Worm (Caenorhabditis elegans): Measurements from ENCODE around the gene glit-1.

glit-1 gene

DNA sequence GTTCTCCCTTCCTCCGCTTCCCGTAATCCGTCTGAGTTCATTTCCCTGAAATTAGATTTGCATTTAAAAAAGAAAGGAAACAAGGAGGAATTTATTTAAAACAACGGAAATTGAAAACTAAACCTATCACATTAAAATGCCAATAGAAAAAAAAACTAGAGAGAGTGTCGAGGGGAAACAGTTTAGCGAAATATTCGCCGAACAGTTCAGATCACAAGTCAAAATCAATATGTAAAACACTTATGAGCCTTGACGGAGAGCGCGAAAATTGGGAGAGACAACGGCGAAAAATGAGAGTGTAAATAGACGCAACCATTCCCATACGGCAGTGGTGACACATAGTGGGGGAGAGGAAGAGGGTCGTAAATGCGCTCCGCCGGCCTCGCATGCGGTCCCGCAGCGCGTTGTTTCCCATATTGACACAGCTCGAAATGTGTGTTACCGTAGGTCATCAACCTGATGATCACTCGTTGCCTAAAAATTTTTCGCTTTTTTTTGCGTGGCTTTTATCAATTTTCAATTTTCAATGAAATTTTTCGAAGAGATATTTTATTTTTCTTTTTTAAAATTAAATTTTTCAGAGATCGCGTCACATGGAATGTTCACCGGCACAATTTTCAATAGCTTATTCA lies at the start of gene glit-1, which contains the start of gene dnj-14:
Gene glit-1, plus strand, starts transcription at position 582 of the 632 bp plus-strand sequence.
Gene dnj-14, minus strand, starts transcription at position 51 of the 632 bp plus-strand sequence.
- TF ChIP-seq nhr-48 (tag; optimal IDR thresholded peaks at IDR 0.05) (peak; percentile 60), ceh-28 (tag; optimal IDR thresholded peaks at IDR 0.05) (peak; percentile 16), aha-1 (tag) (peak; percentile 99), attf-4 (tag; optimal IDR thresholded peaks at IDR 0.05) (no peak), lsy-2 (tag; optimal IDR thresholded peaks at IDR 0.05) (peak; percentile 95 to 98), Y75B8A.6 (GFP tag; IDR thresholded peaks at IDR 0.05) (no peak), T26A8.4 (GFP tag; IDR thresholded peaks at IDR 0.05) (peak; percentile 82), daf-12 (tag; optimal IDR thresholded peaks at IDR 0.05) (no peak), F10B5.3 (tag; optimal IDR thresholded peaks at IDR 0.05) (peak; percentile 29), nhr-25 (tag; optimal IDR thresholded peaks at IDR 0.05; ENCODE audit: borderline replicate concordance, insufficient read depth) (peak; percentile 80), hlh-11 (tag; optimal IDR thresholded peaks at IDR 0.05) (peak; percentile 98), D1046.2 (GFP tag; IDR thresholded peaks at IDR 0.05) (peak; percentile 99), spr-3 (GFP tag; optimal IDR thresholded peaks at IDR 0.05) (no peak), nhr-76 (tag; optimal IDR thresholded peaks at IDR 0.05) (no peak), nhr-10 (tag; optimal IDR thresholded peaks at IDR 0.05) (peak; percentile 50), sdz-12 (GFP tag; optimal IDR thresholded peaks at IDR 0.05) (no peak), dpl-1 (GFP tag; optimal IDR thresholded peaks at IDR 0.05) (peak; percentile 76), unc-130 (GFP tag; optimal IDR thresholded peaks at IDR 0.05) (no peak), jun-1 (tag; optimal IDR thresholded peaks at IDR 0.05) (peak; percentile 76), ztf-7 (tag; optimal IDR thresholded peaks at IDR 0.05) (peak; percentile 67), duxl-1 (tag; optimal IDR thresholded peaks at IDR 0.05; ENCODE audit: poor library complexity) (peak; percentile 80), mdl-1 (tag; optimal IDR thresholded peaks at IDR 0.05) (peak; percentile 21 to 91), lim-7 (GFP tag; IDR thresholded peaks at IDR 0.05) (0 out of 2 replicates have a peak, but pooled peaks have one; percentile 11), zag-1 (tag; optimal IDR thresholded peaks at IDR 0.05) (no peak), rbr-2 (tag; optimal IDR thresholded peaks at IDR 0.05) (peak; percentile 88), T20F7.1 (GFP tag; optimal IDR thresholded peaks at IDR 0.05) (peak; percentile 76), tra-1 (GFP tag; IDR thresholded peaks at IDR 0.05) (0 out of 2 replicates have a peak, but pooled peaks have one; percentile 39), nhr-102 (tag; optimal IDR thresholded peaks at IDR 0.05) (peak; percentile 64), nhr-41 (GFP tag; IDR thresholded peaks at IDR 0.05) (no peak), lin-15B (tag; optimal IDR thresholded peaks at IDR 0.05) (peak; percentile 18), hif-1 (tag; optimal IDR thresholded peaks at IDR 0.05) (peak in 1 of 2 experiments; percentile 85), ZK546.5 (tag; optimal IDR thresholded peaks at IDR 0.05) (peak in 1 of 2 experiments; percentile 67), nhr-6 (tag; optimal IDR thresholded peaks at IDR 0.05) (peak; percentile 82), hlh-30 (tag; optimal IDR thresholded peaks at IDR 0.05; ENCODE audit: insufficient read depth) (peak; percentile 96), nhr-11 (tag; optimal IDR thresholded peaks at IDR 0.05) (peak; percentile 88), ceh-20 (GFP tag; IDR thresholded peaks at IDR 0.05) (peak; percentile 69), spr-1 (tag; optimal IDR thresholded peaks at IDR 0.05) (peak; percentile 49), dmd-6 (GFP tag; IDR thresholded peaks at IDR 0.05) (peak; percentile 89), mep-1 (tag; optimal IDR thresholded peaks at IDR 0.05) (peak; percentile 94), arid-1 (GFP tag; conservative IDR thresholded peaks at IDR 0.05) (peak; percentile 30; the same call in 1 of the 2 replicates), unc-62 (GFP tag; optimal IDR thresholded peaks at IDR 0.05 in 1 of 2) (peak in 1 of 2 experiments; percentile 86), unc-62 (tag; optimal IDR thresholded peaks at IDR 0.05) (no peak), Y105C5A.15 (GFP tag; IDR thresholded peaks at IDR 0.05) (no peak), mxl-3 (GFP tag; optimal IDR thresholded peaks at IDR 0.05) (peak; percentile 88), ctbp-1 (GFP tag; IDR thresholded peaks at IDR 0.05) (peak; percentile 54; the same call in 1 of the 2 replicates), php-3 (GFP tag; IDR thresholded peaks at IDR 0.05) (peak; percentile 89), fkh-10 (GFP tag; optimal IDR thresholded peaks at IDR 0.05) (peak; percentile 54), nhr-111 (GFP tag; optimal IDR thresholded peaks at IDR 0.05) (no peak), lin-38 (GFP tag; IDR thresholded peaks at IDR 0.05) (peak; percentile 91), ama-1 (optimal IDR thresholded peaks at IDR 0.05) (peak; percentile 16), lin-13 (GFP tag; optimal IDR thresholded peaks at IDR 0.05) (peak; percentile 87)

All from whole organism, L4 larva.